Fruit fly (Drosophila melanogaster): ENCODE results near the gene CG17075.

DNA sequence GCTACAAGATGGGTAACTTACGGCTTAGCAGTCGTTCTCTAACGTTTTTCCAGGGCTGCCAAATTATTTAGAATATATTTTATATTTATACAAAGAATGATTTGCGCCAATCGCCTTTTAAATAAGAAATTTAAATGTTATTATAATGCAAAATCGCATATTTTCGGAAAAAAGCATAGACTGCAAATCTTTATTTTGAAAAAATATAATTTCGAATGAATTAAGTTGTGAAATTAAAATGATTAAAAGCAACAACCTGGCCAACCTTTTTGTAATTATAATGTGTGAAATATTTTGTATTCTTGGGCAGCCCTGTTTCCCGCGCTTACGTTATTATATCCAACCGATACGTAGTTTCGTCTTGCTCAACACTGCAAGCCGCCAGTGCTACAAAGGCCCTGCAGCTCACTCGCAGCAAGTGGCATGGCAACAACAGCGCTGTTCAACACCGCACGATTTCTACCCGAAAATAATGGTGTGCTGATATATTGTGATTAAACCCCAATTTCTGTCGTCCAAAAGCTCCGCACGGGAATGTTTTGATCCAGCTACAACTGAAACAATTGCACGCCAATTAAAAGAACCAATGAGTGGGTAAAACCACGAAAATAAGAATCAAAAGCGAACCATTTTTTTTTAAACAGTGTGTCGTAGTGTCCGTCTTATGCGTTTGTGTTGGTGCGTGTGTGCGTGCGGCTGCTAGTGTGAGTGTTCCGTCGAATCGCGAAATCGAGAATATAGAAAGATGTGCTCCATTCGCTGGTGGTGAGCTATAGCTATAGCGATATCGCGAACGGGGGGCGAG lies 30.4 kb upstream of the CG17075 start, which contains the start of gene Pi3K21B:
- TF ChIP-seq Ets96B (tag; optimal IDR thresholded peaks at IDR 0.05) (peak; percentile 87), Met (GFP tag; optimal IDR thresholded peaks at IDR 0.05) (peak; percentile 87), spab (GFP tag; optimal IDR thresholded peaks at IDR 0.05) (peak; percentile 60), Lpt (GFP tag; optimal IDR thresholded peaks at IDR 0.05) (peak; percentile 83), Smox (GFP tag; optimal IDR thresholded peaks at IDR 0.05) (peak; percentile 84), CG6276 (GFP tag; optimal IDR thresholded peaks at IDR 0.05) (no peak), CG3032 (tag; optimal IDR thresholded peaks at IDR 0.05) (peak; percentile 88), esn (GFP tag; optimal IDR thresholded peaks at IDR 0.05) (peak; percentile 91)
